Worm (Caenorhabditis elegans) whole organism, mixed stage, embryonic: Measurements from ENCODE around the gene F38E9.4.

Experiments
- M03D4.4 ChIP-seq: sonication (generic microtip); optimal IDR thresholded peaks from 2 replicates; lab custom pipeline; 2017; ENCODE audit warnings: mild to moderate bottlenecking, missing genetic modification characterization, missing compliant biosample characterization
- blmp-1 ChIP-seq: fragments of 150-350 bp; optimal IDR thresholded peaks from 2 replicates; lab custom pipeline; 2014; ENCODE audit warnings: missing biosample characterization, missing genetic modification characterization
- ceh-43 ChIP-seq: fragments of 200-800 bp; sonication (Bioruptor generic); optimal IDR thresholded peaks from 2 replicates; lab custom pipeline; 2018; ENCODE audit warnings: mild to moderate bottlenecking, missing genetic modification characterization, moderate library complexity, missing compliant biosample characterization
- ceh-83 ChIP-seq: fragments of 200-800 bp; sonication (Bioruptor generic); optimal IDR thresholded peaks from 2 replicates; lab custom pipeline; 2018; ENCODE audit warnings: mild to moderate bottlenecking, missing genetic modification characterization, missing compliant biosample characterization
- ces-1 ChIP-seq: fragments of 150-350 bp; optimal IDR thresholded peaks from 2 replicates; lab custom pipeline; 2014; ENCODE audit warnings: missing biosample characterization, missing genetic modification reagents, missing genetic modification characterization
- cnd-1 ChIP-seq: fragments of 200-800 bp; sonication (Bioruptor generic); optimal IDR thresholded peaks from 2 replicates; lab custom pipeline; 2018; ENCODE audit warnings: mild to moderate bottlenecking, missing genetic modification characterization, missing compliant biosample characterization
- drap-1 ChIP-seq: fragments of 200-800 bp; sonication (Bioruptor generic); optimal IDR thresholded peaks from 3 replicates; lab custom pipeline; 2018; ENCODE audit warnings: mild to moderate bottlenecking, missing genetic modification characterization, missing compliant biosample characterization
- elt-3 ChIP-seq: fragments of 150-350 bp; optimal IDR thresholded peaks from 2 replicates; lab custom pipeline; 2014; ENCODE audit warnings: missing biosample characterization, missing genetic modification characterization
- flh-1 ChIP-seq: fragments of 200-800 bp; sonication (Bioruptor generic); optimal IDR thresholded peaks from 2 replicates; lab custom pipeline; 2018; ENCODE audit warnings: mild to moderate bottlenecking, missing genetic modification characterization, moderate library complexity, missing compliant biosample characterization
- ham-2 ChIP-seq: fragments of 200-800 bp; sonication (Bioruptor generic); optimal IDR thresholded peaks from 2 replicates; lab custom pipeline; 2018; ENCODE audit warnings: mild to moderate bottlenecking, missing genetic modification characterization, missing compliant biosample characterization
- lin-13 ChIP-seq: fragments of 150-350 bp; optimal IDR thresholded peaks from 2 replicates; lab custom pipeline; 2014; ENCODE audit warnings: missing biosample characterization, missing genetic modification characterization
- mab-5 ChIP-seq: fragments of 150-350 bp; optimal IDR thresholded peaks from 2 replicates; lab custom pipeline; 2014; ENCODE audit warnings: missing biosample characterization, missing genetic modification characterization
- mls-2 ChIP-seq: sonication (generic microtip); optimal IDR thresholded peaks from 2 replicates; lab custom pipeline; 2016; ENCODE audit warnings: mild to moderate bottlenecking, missing genetic modification characterization, moderate library complexity, missing compliant biosample characterization
- nhr-12 ChIP-seq: fragments of 150-350 bp; optimal IDR thresholded peaks from 2 replicates; lab custom pipeline; 2014; ENCODE audit warnings: missing biosample characterization, missing genetic modification characterization
- nhr-2 ChIP-seq: fragments of 150-350 bp; optimal IDR thresholded peaks from 2 replicates; lab custom pipeline; 2014; ENCODE audit warnings: missing biosample characterization, missing genetic modification characterization
- nhr-76 ChIP-seq: sonication (generic microtip); optimal IDR thresholded peaks from 2 replicates; lab custom pipeline; 2017; ENCODE audit warnings: missing biosample characterization, missing genetic modification characterization
- pha-4 ChIP-seq: fragments of 150-350 bp; optimal IDR thresholded peaks from 2 replicates; lab custom pipeline; 2018; ENCODE audit warnings: missing biosample characterization, missing genetic modification reagents, missing genetic modification characterization
- sem-2 ChIP-seq: fragments of 200-800 bp; sonication (Bioruptor generic); optimal IDR thresholded peaks from 2 replicates; lab custom pipeline; 2018; ENCODE audit warnings: mild to moderate bottlenecking, missing genetic modification characterization, missing compliant biosample characterization
- sptf-1 ChIP-seq: sonication (generic microtip); optimal IDR thresholded peaks from 2 replicates; lab custom pipeline; 2017; ENCODE audit warnings: mild to moderate bottlenecking, missing genetic modification characterization, moderate library complexity, missing compliant biosample characterization
- tbx-8 ChIP-seq: fragments of 200-800 bp; sonication (Bioruptor generic); optimal IDR thresholded peaks from 2 replicates; lab custom pipeline; 2018; ENCODE audit warnings: mild to moderate bottlenecking, missing genetic modification characterization, moderate library complexity, missing compliant biosample characterization
- unc-120 ChIP-seq: sonication (generic microtip); optimal IDR thresholded peaks from 2 replicates; lab custom pipeline; 2017; ENCODE audit warnings: missing genetic modification characterization, missing compliant biosample characterization; ENCODE audit not compliant: poor library complexity, severe bottlenecking
- unc-39 ChIP-seq: fragments of 150-350 bp; optimal IDR thresholded peaks from 2 replicates; lab custom pipeline; 2014; ENCODE audit warnings: missing biosample characterization, missing genetic modification characterization
- ztf-11 ChIP-seq: fragments of 150-350 bp; optimal IDR thresholded peaks from 2 replicates; lab custom pipeline; 2014; ENCODE audit warnings: missing biosample characterization, missing genetic modification characterization

The F38E9.4 gene

ce11 chrX:16484043-16484442 lies 32.3 kb downstream of the F38E9.4 start:
- no peak for TF ChIP-seq pha-4 (tag; lab: Kevin White, UChicago)
- no peak for TF ChIP-seq sem-2 (GFP tag; lab: Kevin White, UChicago)
- no peak for TF ChIP-seq mab-5 (tag; lab: Kevin White, UChicago)
- TF ChIP-seq ztf-11 (tag; lab: Kevin White, UChicago): no peak
- TF ChIP-seq, all 35 proteins: peak for 0

- TF ChIP-seq unc-120 (no peak), drap-1 (GFP tag; lab: Kevin White, UChicago) (no peak), ces-1 (GFP tag; lab: Kevin White, UChicago) (peak; percentile 13), elt-3 (tag; lab: Kevin White, UChicago) (no peak)
These were observed 32.9 kb downstream of the F38E9.4 start for ce11 chrX:16484681-16485080.

ce11 chrX:16485322-16485721 lies 33.6 kb downstream of the F38E9.4 start:
- TF ChIP-seq ces-1 (GFP tag; lab: Kevin White, UChicago) (peak; percentile 68), sptf-1 (no peak)

- TF ChIP-seq ceh-43 (no peak), ces-1 (GFP tag; lab: Kevin White, UChicago) (peak; percentile 54)
These were observed 35.4 kb downstream of the F38E9.4 start, which contains the start of gene cah-3 for ce11 chrX:16487068-16487658. TSS of gene cah-3 (plus strand) at chrX:16487481.

- TF ChIP-seq lin-13 (tag; lab: Kevin White, UChicago) (no peak), flh-1 (GFP tag; lab: Kevin White, UChicago) (no peak)
- TF ChIP-seq, all 35 proteins: peak for 0
These were observed 39.0 kb downstream of the F38E9.4 start for ce11 chrX:16490753-16491152.

- TF ChIP-seq nhr-76 (no peak), M03D4.4 (tag; lab: Kevin White, UChicago) (no peak), mls-2 (tag; lab: Kevin White, UChicago) (no peak), ceh-83 (GFP tag; lab: Kevin White, UChicago) (no peak), ham-2 (GFP tag; lab: Kevin White, UChicago) (no peak), tbx-8 (GFP tag; lab: Kevin White, UChicago) (no peak), unc-39 (tag; lab: Kevin White, UChicago) (no peak), ces-1 (GFP tag; lab: Kevin White, UChicago) (no peak), pha-4 (tag; lab: Kevin White, UChicago) (no peak), drap-1 (GFP tag; lab: Kevin White, UChicago) (no peak), cnd-1 (no peak), sem-2 (GFP tag; lab: Kevin White, UChicago) (no peak), blmp-1 (no peak), elt-3 (tag; lab: Kevin White, UChicago) (no peak), unc-120 (no peak), nhr-12 (tag; lab: Kevin White, UChicago) (no peak), mab-5 (tag; lab: Kevin White, UChicago) (no peak)
- TF ChIP-seq, all 35 proteins: peak for 0
These were observed 42.9 kb downstream of the F38E9.4 start, which contains the start of gene K05G3.2 for ce11 chrX:16494630-16495029. TSS of gene K05G3.2 (plus strand) at chrX:16494930.

ce11 chrX:16501032-16501431 lies 49.3 kb downstream of the F38E9.4 start, which contains the start of gene K05G3.1:
TSS of gene K05G3.1 (plus strand) at chrX:16501332.
- TF ChIP-seq pha-4 (tag; lab: Kevin White, UChicago) (no peak), tbx-8 (GFP tag; lab: Kevin White, UChicago) (no peak), flh-1 (GFP tag; lab: Kevin White, UChicago) (no peak), ceh-43 (no peak), nhr-2 (tag; lab: Kevin White, UChicago) (no peak), sem-2 (GFP tag; lab: Kevin White, UChicago) (no peak)
